Fruit fly (Drosophila melanogaster) whole organism, embryonic: ENCODE data around the gene CG14440.
A peak's percentile ranks its signal among the peaks of the same experiment; 100 is the strongest.

ENCODE experiments used
- Abd-B ChIP-seq: fragments of 200-800 bp; sonication (Bioruptor generic); optimal IDR thresholded peaks from 2 replicates; lab custom pipeline; 2018; ENCODE audit warnings: missing biosample characterization, mild to moderate bottlenecking, missing genetic modification characterization, moderate library complexity
- Adf1 ChIP-seq: fragments of 200-800 bp; sonication (Bioruptor generic); IDR thresholded peaks from 2 replicates; pipeline ENCODE4 v1.3.6; 2022; ENCODE audit warnings: missing biosample characterization, missing genetic modification characterization
- Bdp1 ChIP-seq: fragments of 200-800 bp; sonication (Bioruptor generic); optimal IDR thresholded peaks from 3 replicates; lab custom pipeline; 2016; ENCODE audit warnings: missing biosample characterization, missing genetic modification characterization
- Bteb2 ChIP-seq: fragments of 200-800 bp; sonication (Bioruptor generic); optimal IDR thresholded peaks from 2 replicates; lab custom pipeline; 2016; ENCODE audit warnings: missing biosample characterization, missing genetic modification characterization
- CG10209 ChIP-seq: fragments of 200-800 bp; sonication (Bioruptor generic); optimal IDR thresholded peaks from 3 replicates; lab custom pipeline; 2017; ENCODE audit warnings: missing biosample characterization, mild to moderate bottlenecking, missing genetic modification characterization, missing genetic modification reagents
- CG11247 ChIP-seq: fragments of 200-800 bp; sonication (Bioruptor generic); IDR thresholded peaks from 2 replicates; pipeline ENCODE4 v1.3.6; 2022; ENCODE audit warnings: missing biosample characterization, missing genetic modification characterization
- CG11504 ChIP-seq: fragments of 200-800 bp; sonication (Bioruptor generic); optimal IDR thresholded peaks from 3 replicates; lab custom pipeline; 2019; ENCODE audit warnings: missing biosample characterization, mild to moderate bottlenecking, missing genetic modification characterization, moderate library complexity
- CG12071 ChIP-seq: fragments of 200-800 bp; sonication (Bioruptor generic); optimal IDR thresholded peaks from 3 replicates; lab custom pipeline; 2018; ENCODE audit warnings: missing biosample characterization, mild to moderate bottlenecking, missing genetic modification characterization
- CG1233 ChIP-seq: fragments of 200-800 bp; sonication (Bioruptor generic); optimal IDR thresholded peaks from 4 replicates; lab custom pipeline; 2018; ENCODE audit warnings: missing biosample characterization, mild to moderate bottlenecking, missing genetic modification characterization
- CG12391 ChIP-seq: fragments of 200-800 bp; sonication (Bioruptor generic); optimal IDR thresholded peaks from 3 replicates; lab custom pipeline; 2018; ENCODE audit warnings: missing biosample characterization, mild to moderate bottlenecking, missing genetic modification characterization, moderate library complexity
- CG13287 ChIP-seq: fragments of 200-800 bp; sonication (Bioruptor generic); IDR thresholded peaks from 2 replicates; pipeline ENCODE4 v1.3.6; 2022; ENCODE audit warnings: missing biosample characterization, missing genetic modification characterization; ENCODE audit not compliant: partially characterized antibody
- CG15269 ChIP-seq: fragments of 200-800 bp; sonication (Bioruptor generic); optimal IDR thresholded peaks from 2 replicates; lab custom pipeline; 2018; ENCODE audit warnings: missing biosample characterization, mild to moderate bottlenecking, missing genetic modification characterization, moderate library complexity
- CG18476 ChIP-seq: fragments of 200-800 bp; sonication (Bioruptor generic); optimal IDR thresholded peaks from 2 replicates; lab custom pipeline; 2016; ENCODE audit warnings: missing biosample characterization, mild to moderate bottlenecking, missing genetic modification characterization
- CG2875 ChIP-seq: fragments of 200-800 bp; sonication (Bioruptor generic); optimal IDR thresholded peaks from 2 replicates; lab custom pipeline; 2017; ENCODE audit warnings: missing biosample characterization, mild to moderate bottlenecking, missing genetic modification characterization, missing genetic modification reagents
- CG33557 ChIP-seq: fragments of 200-800 bp; sonication (Bioruptor generic); optimal IDR thresholded peaks from 2 replicates; lab custom pipeline; 2019; ENCODE audit warnings: missing biosample characterization, mild to moderate bottlenecking, missing genetic modification characterization, moderate library complexity
- CG3726 ChIP-seq: fragments of 200-800 bp; sonication (Bioruptor generic); IDR thresholded peaks from 3 replicates; pipeline ENCODE4, ENCODE4 v1.3.6; 2022; ENCODE audit warnings: missing biosample characterization, missing genetic modification characterization
- CG4424 ChIP-seq: fragments of 200-800 bp; sonication (Bioruptor generic); optimal IDR thresholded peaks from 3 replicates; lab custom pipeline; 2016; ENCODE audit warnings: missing biosample characterization, missing genetic modification characterization
- CG4707 ChIP-seq: fragments of 200-800 bp; sonication (Bioruptor generic); optimal IDR thresholded peaks from 2 replicates; lab custom pipeline; 2018; ENCODE audit warnings: missing biosample characterization, mild to moderate bottlenecking, missing genetic modification characterization, moderate library complexity
- CG5245 ChIP-seq: fragments of 200-800 bp; sonication (Bioruptor generic); optimal IDR thresholded peaks from 3 replicates; lab custom pipeline; 2016; ENCODE audit warnings: missing biosample characterization, missing genetic modification characterization
- CG5953 ChIP-seq: fragments of 200-800 bp; sonication (Bioruptor generic); IDR thresholded peaks from 2 replicates; pipeline ENCODE4 v1.3.6; 2022; ENCODE audit warnings: missing biosample characterization, missing genetic modification characterization
- CG6689 ChIP-seq: fragments of 200-800 bp; sonication (Bioruptor generic); IDR thresholded peaks from 2 replicates; pipeline ENCODE4 v1.3.6; 2022; ENCODE audit warnings: missing biosample characterization, missing genetic modification characterization
- CG6765 ChIP-seq: fragments of 200-800 bp; sonication (Bioruptor generic); optimal IDR thresholded peaks from 3 replicates; lab custom pipeline; 2017; ENCODE audit warnings: missing biosample characterization, mild to moderate bottlenecking, missing genetic modification characterization
- CG9876 ChIP-seq: fragments of 200-800 bp; sonication (Bioruptor generic); optimal IDR thresholded peaks from 2 replicates; lab custom pipeline; 2016; ENCODE audit warnings: missing biosample characterization, missing genetic modification characterization
- D ChIP-seq, 2 experiments: fragments of 200-800 bp in 1 of 2; fragments of >200 bp in 1 of 2; sonication (Bioruptor generic) in 1 of 2; optimal IDR thresholded peaks; 2 replicates in 1 of 2; 3 replicates in 1 of 2; lab custom pipeline; 2017; ENCODE audit warnings: mild to moderate bottlenecking in 1 of 2, missing biosample characterization in 1 of 2, missing genetic modification characterization in 1 of 2, missing genetic modification reagents in 1 of 2
- Deaf1 ChIP-seq: fragments of 200-800 bp; optimal IDR thresholded peaks from 3 replicates; lab custom pipeline; 2019; ENCODE audit warnings: missing biosample characterization, mild to moderate bottlenecking, missing genetic modification characterization, moderate library complexity
- H2.0 ChIP-seq: fragments of 200-800 bp; sonication (Bioruptor generic); IDR thresholded peaks from 2 replicates; pipeline ENCODE4 v1.3.6; 2022; ENCODE audit warnings: missing biosample characterization, missing genetic modification characterization
- HmgD ChIP-seq: fragments of 200-800 bp; sonication (Bioruptor generic); optimal IDR thresholded peaks from 3 replicates; lab custom pipeline; 2016; ENCODE audit warnings: missing biosample characterization, missing genetic modification characterization
- Hr51 ChIP-seq, 2 experiments: fragments of 200-800 bp; sonication (Bioruptor generic); optimal IDR thresholded peaks; 2 replicates in 1 of 2; 3 replicates in 1 of 2; lab custom pipeline; 2016 to 2018; ENCODE audit warnings: missing biosample characterization in 2 of 2, missing genetic modification characterization in 2 of 2, mild to moderate bottlenecking in 1 of 2, moderate library complexity in 1 of 2
- Lim3 ChIP-seq: fragments of 200-800 bp; sonication (Bioruptor generic); IDR thresholded peaks from 2 replicates; pipeline ENCODE4 v1.3.6; 2022; ENCODE audit warnings: missing biosample characterization, missing genetic modification characterization
- Mrtf ChIP-seq: fragments of 200-800 bp; sonication (Bioruptor generic); IDR thresholded peaks from 3 replicates; pipeline ENCODE4 v1.3.6; 2022; ENCODE audit warnings: missing biosample characterization, missing genetic modification characterization
- NC2β ChIP-seq: fragments of 200-800 bp; sonication (Bioruptor generic); optimal IDR thresholded peaks from 2 replicates; lab custom pipeline; 2016; ENCODE audit warnings: missing biosample characterization, missing genetic modification characterization
- bsh ChIP-seq, 2 experiments: fragments of 200-800 bp; sonication (Bioruptor generic); optimal IDR thresholded peaks; 2 replicates each; lab custom pipeline; 2017 to 2018; ENCODE audit warnings: mild to moderate bottlenecking in 2 of 2, missing biosample characterization in 2 of 2, missing genetic modification characterization in 2 of 2, moderate library complexity in 1 of 2
- chif ChIP-seq, 2 experiments: fragments of 200-800 bp; sonication (Bioruptor generic); optimal IDR thresholded peaks; 3 replicates each; lab custom pipeline; 2016; ENCODE audit warnings: missing biosample characterization in 2 of 2, missing genetic modification characterization in 2 of 2
- chinmo ChIP-seq: fragments of 200-800 bp; sonication (Bioruptor generic); IDR thresholded peaks from 4 replicates; pipeline ENCODE4 v1.3.6; 2022; ENCODE audit warnings: missing biosample characterization, missing genetic modification characterization; ENCODE audit not compliant: partially characterized antibody
- ci ChIP-seq: fragments of 200-800 bp; sonication (Bioruptor generic); IDR thresholded peaks from 3 replicates; pipeline ENCODE4 v1.3.6; 2022; ENCODE audit warnings: missing biosample characterization, missing genetic modification characterization
- disco-r ChIP-seq: fragments of 200-800 bp; sonication (Bioruptor generic); optimal IDR thresholded peaks from 2 replicates; lab custom pipeline; 2016; ENCODE audit warnings: missing biosample characterization, missing genetic modification characterization
- dpn ChIP-seq, 2 experiments: fragments of 200-800 bp; sonication (Bioruptor generic); optimal IDR thresholded peaks; 3 replicates each; lab custom pipeline; 2016; ENCODE audit warnings: missing biosample characterization in 2 of 2, missing genetic modification characterization in 2 of 2
- ham ChIP-seq: fragments of 200-800 bp; sonication (Bioruptor generic); IDR thresholded peaks from 2 replicates; pipeline ENCODE4 v1.3.6; 2022; ENCODE audit warnings: missing biosample characterization, missing genetic modification characterization
- jigr1 ChIP-seq: fragments of 200-800 bp; sonication (Bioruptor generic); IDR thresholded peaks from 3 replicates; pipeline ENCODE4 v1.3.6; 2022; ENCODE audit warnings: missing biosample characterization, missing genetic modification characterization
- lmd ChIP-seq: fragments of 200-800 bp; sonication (Bioruptor generic); IDR thresholded peaks from 2 replicates; pipeline ENCODE4 v1.3.6; 2022; ENCODE audit warnings: missing biosample characterization, missing genetic modification characterization
- otp ChIP-seq: fragments of 200-800 bp; sonication (Bioruptor generic); IDR thresholded peaks from 3 replicates; pipeline ENCODE4, ENCODE4 v1.3.6; 2022; ENCODE audit warnings: missing biosample characterization, missing genetic modification characterization
- pan ChIP-seq, 4 experiments: fragments of >200 bp in 3 of 4; fragments of 200-800 bp in 1 of 4; sonication (Bioruptor generic) in 1 of 4; optimal IDR thresholded peaks in 3 of 4; IDR thresholded peaks in 1 of 4; 2 replicates each; pipeline versions ENCODE4 v1.3.6 to Lab custom; 2017 to 2022; ENCODE audit warnings: missing biosample characterization in 2 of 4, missing genetic modification characterization in 2 of 4, mixed read lengths in 1 of 4
- pfk ChIP-seq: fragments of 200-800 bp; sonication (Bioruptor generic); optimal IDR thresholded peaks from 2 replicates; lab custom pipeline; 2018; ENCODE audit warnings: missing biosample characterization, mild to moderate bottlenecking, missing genetic modification characterization, moderate library complexity
- pum ChIP-seq: fragments of 200-800 bp; sonication (Bioruptor generic); optimal IDR thresholded peaks from 2 replicates; lab custom pipeline; 2016; ENCODE audit warnings: missing biosample characterization, missing genetic modification characterization
- ro ChIP-seq: fragments of 200-800 bp; sonication (Bioruptor generic); IDR thresholded peaks from 2 replicates; pipeline ENCODE4 v1.3.6; 2022; ENCODE audit warnings: missing biosample characterization, missing genetic modification characterization
- seq ChIP-seq: fragments of 200-800 bp; sonication (Bioruptor generic); IDR thresholded peaks from 2 replicates; pipeline ENCODE4 v1.3.6; 2022; ENCODE audit warnings: missing biosample characterization, missing genetic modification characterization
- stc ChIP-seq: fragments of 200-800 bp; sonication (Bioruptor generic); IDR thresholded peaks from 2 replicates; pipeline ENCODE4 v1.3.6; 2022; ENCODE audit warnings: missing biosample characterization, missing genetic modification characterization
- tna ChIP-seq: fragments of 200-800 bp; sonication (Bioruptor generic); IDR thresholded peaks from 2 replicates; pipeline ENCODE4 v1.3.6; 2022; ENCODE audit warnings: missing biosample characterization, missing genetic modification characterization; ENCODE audit not compliant: partially characterized antibody
- vnd ChIP-seq: fragments of 200-800 bp; sonication (Bioruptor generic); IDR thresholded peaks from 3 replicates; pipeline ENCODE4 v1.3.6; 2022; ENCODE audit warnings: missing biosample characterization, missing genetic modification characterization; ENCODE audit not compliant: partially characterized antibody

CG14440 gene

dm6 chrX:6741184-6741586 is 42.8 kb upstream of the CG14440 start (continued):
- TF ChIP-seq CG11504 (tag; lab: Kevin White, UChicago) = peak; percentile 62
- TF ChIP-seq pum (GFP tag; lab: Kevin White, UChicago) = peak; percentile 42
- TF ChIP-seq pan (optimal IDR thresholded peaks at IDR 0.05; lab: Kevin White, UChicago) = no peak
- TF ChIP-seq pan (GFP tag; optimal IDR thresholded peaks at IDR 0.05 in 1 of 2, IDR thresholded peaks at IDR 0.05 in 1 of 2) = peak in 1 of 2 experiments; percentile 63
- no peak for TF ChIP-seq ham (GFP tag; lab: Robert Waterston, UW)
- TF ChIP-seq vnd = peak; percentile 61
- TF ChIP-seq CG15269 (tag; lab: Kevin White, UChicago) = peak; percentile 45
- TF ChIP-seq D (optimal IDR thresholded peaks at IDR 0.05; lab: Kevin White, UChicago) = no peak
- no peak for TF ChIP-seq D (GFP tag; optimal IDR thresholded peaks at IDR 0.05; lab: Kevin White, UChicago)
- no peak for TF ChIP-seq CG3726 (GFP tag; lab: Robert Waterston, UW)
- TF ChIP-seq ci = peak; percentile 71
- TF ChIP-seq Bteb2 = peak; percentile 12
- peak; percentile 50; the same call in 1 of the 2 replicates for TF ChIP-seq stc
- peak; percentile 48 for TF ChIP-seq CG12391
- no peak for TF ChIP-seq CG33557
- TF ChIP-seq HmgD (GFP tag; lab: Kevin White, UChicago) = peak; percentile 66
- no peak for TF ChIP-seq ro (GFP tag; lab: Robert Waterston, UW)
- no peak for TF ChIP-seq seq (GFP tag; lab: Robert Waterston, UW)
- peak in 1 of 2 experiments; percentile 35 for TF ChIP-seq bsh (GFP tag; optimal IDR thresholded peaks at IDR 0.05; lab: Kevin White, UChicago)
- TF ChIP-seq jigr1 = no peak
- peak; percentile 74; the same call in 1 of the 4 replicates for TF ChIP-seq chinmo (GFP tag; lab: Robert Waterston, UW)
- TF ChIP-seq CG12071 = peak; percentile 3
- TF ChIP-seq CG10209 (GFP tag; lab: Kevin White, UChicago) = no peak
- no peak for TF ChIP-seq CG9876 (GFP tag; lab: Kevin White, UChicago)
- peak in 1 of 2 experiments; percentile 45 for TF ChIP-seq Hr51 (GFP tag; optimal IDR thresholded peaks at IDR 0.05; lab: Kevin White, UChicago)
- TF ChIP-seq CG5953 (GFP tag; lab: Robert Waterston, UW) = no peak
- no peak for TF ChIP-seq disco-r (GFP tag; lab: Kevin White, UChicago)
- TF ChIP-seq CG2875 (GFP tag; lab: Kevin White, UChicago) = no peak
- peak; percentile 55; the same call in 2 of the 3 replicates for TF ChIP-seq otp (GFP tag; lab: Robert Waterston, UW)
- TF ChIP-seq Lim3 (GFP tag; lab: Robert Waterston, UW) = no peak
- TF ChIP-seq CG18476 (GFP tag; lab: Kevin White, UChicago) = peak; percentile 6
- peak; percentile 9 for TF ChIP-seq CG4707
- peak; percentile 12; the same call in 1 of the 3 replicates for TF ChIP-seq Mrtf (GFP tag; lab: Robert Waterston, UW)
- TF ChIP-seq H2.0 (GFP tag; lab: Robert Waterston, UW) = peak; percentile 50
- TF ChIP-seq NC2β (GFP tag; lab: Kevin White, UChicago) = peak; percentile 41
- TF ChIP-seq dpn (GFP tag; optimal IDR thresholded peaks at IDR 0.05; lab: Kevin White, UChicago) = peak; percentile 45 to 65
- no peak for TF ChIP-seq Deaf1
- TF ChIP-seq chif (GFP tag; optimal IDR thresholded peaks at IDR 0.05; lab: Kevin White, UChicago) = peak in 1 of 2 experiments; percentile 32
- TF ChIP-seq lmd (GFP tag; lab: Robert Waterston, UW) = peak; percentile 53; the same call in 1 of the 2 replicates
- no peak for TF ChIP-seq CG6765 (GFP tag; lab: Kevin White, UChicago)
- TF ChIP-seq CG5245 = no peak
- TF ChIP-seq Bdp1 (GFP tag; lab: Kevin White, UChicago) = peak; percentile 47
- TF ChIP-seq CG4424 = peak; percentile 42
- peak; percentile 35; the same call in 1 of the 2 replicates for TF ChIP-seq CG11247 (GFP tag; lab: Robert Waterston, UW)
- TF ChIP-seq CG6689 (GFP tag; lab: Robert Waterston, UW) = peak; percentile 41
- TF ChIP-seq Adf1 = 0 out of 2 replicates have a peak, but pooled peaks have one; percentile 11
- peak; percentile 81 for TF ChIP-seq CG13287
- peak; percentile 12 for TF ChIP-seq pfk (GFP tag; lab: Kevin White, UChicago)
- no peak for TF ChIP-seq CG1233
- TF ChIP-seq tna = peak; percentile 75; the same call in 1 of the 2 replicates
- TF ChIP-seq Abd-B (GFP tag; lab: Kevin White, UChicago) = peak; percentile 37
